Worm (Caenorhabditis elegans) whole organism, mixed stage, embryonic: Measurements from ENCODE around the gene ctsa-4.1.

Experiments
- ceh-83 ChIP-seq: fragments of 200-800 bp; sonication (Bioruptor generic); optimal IDR thresholded peaks from 2 replicates; lab custom pipeline; 2018; ENCODE audit warnings: mild to moderate bottlenecking, missing genetic modification characterization, missing compliant biosample characterization
- lin-13 ChIP-seq: fragments of 150-350 bp; optimal IDR thresholded peaks from 2 replicates; lab custom pipeline; 2014; ENCODE audit warnings: missing biosample characterization, missing genetic modification characterization
- lsy-2 ChIP-seq: fragments of 150-350 bp; optimal IDR thresholded peaks from 2 replicates; lab custom pipeline; 2014; ENCODE audit warnings: missing biosample characterization, missing genetic modification characterization
- nhr-12 ChIP-seq: fragments of 150-350 bp; optimal IDR thresholded peaks from 2 replicates; lab custom pipeline; 2014; ENCODE audit warnings: missing biosample characterization, missing genetic modification characterization
- nhr-2 ChIP-seq: fragments of 150-350 bp; optimal IDR thresholded peaks from 2 replicates; lab custom pipeline; 2014; ENCODE audit warnings: missing biosample characterization, missing genetic modification characterization
- nhr-76 ChIP-seq: sonication (generic microtip); optimal IDR thresholded peaks from 2 replicates; lab custom pipeline; 2017; ENCODE audit warnings: missing biosample characterization, missing genetic modification characterization
- pha-4 ChIP-seq: fragments of 150-350 bp; optimal IDR thresholded peaks from 2 replicates; lab custom pipeline; 2018; ENCODE audit warnings: missing biosample characterization, missing genetic modification reagents, missing genetic modification characterization
- snpc-4 ChIP-seq: fragments of 150-350 bp; optimal IDR thresholded peaks from 2 replicates; lab custom pipeline; 2014; ENCODE audit warnings: missing biosample characterization, missing genetic modification characterization
- unc-39 ChIP-seq: fragments of 150-350 bp; optimal IDR thresholded peaks from 2 replicates; lab custom pipeline; 2014; ENCODE audit warnings: missing biosample characterization, missing genetic modification characterization
- unc-62 ChIP-seq: fragments of 150-350 bp; optimal IDR thresholded peaks from 2 replicates; lab custom pipeline; 2014; ENCODE audit warnings: missing biosample characterization, missing genetic modification reagents, missing genetic modification characterization

ce11 chrII:6371003-6371402 is 4.2 kb downstream of the ctsa-4.1 start, which contains the start of gene lin-23:
- TF ChIP-seq unc-62 (GFP tag; lab: Kevin White, UChicago) (no peak), nhr-12 (tag; lab: Kevin White, UChicago) (no peak), lsy-2 (tag; lab: Kevin White, UChicago) (no peak), lin-13 (tag; lab: Kevin White, UChicago) (no peak), ceh-83 (GFP tag; lab: Kevin White, UChicago) (no peak), nhr-2 (tag; lab: Kevin White, UChicago) (no peak), nhr-76 (tag; lab: Kevin White, UChicago) (no peak), pha-4 (tag; lab: Kevin White, UChicago) (no peak), unc-39 (tag; lab: Kevin White, UChicago) (no peak), snpc-4 (no peak)
